Worm (Caenorhabditis elegans) whole organism, mixed stage, embryonic: ENCODE measurements around the gene nhr-181.

Experiments
- ceh-39 ChIP-seq: fragments of 150-350 bp; optimal IDR thresholded peaks from 2 replicates; lab custom pipeline; 2014; ENCODE audit warnings: missing biosample characterization, missing genetic modification characterization
- ceh-43 ChIP-seq: fragments of 200-800 bp; sonication (Bioruptor generic); optimal IDR thresholded peaks from 2 replicates; lab custom pipeline; 2018; ENCODE audit warnings: mild to moderate bottlenecking, missing genetic modification characterization, moderate library complexity, missing compliant biosample characterization
- ces-1 ChIP-seq: fragments of 150-350 bp; optimal IDR thresholded peaks from 2 replicates; lab custom pipeline; 2014; ENCODE audit warnings: missing biosample characterization, missing genetic modification reagents, missing genetic modification characterization
- cnd-1 ChIP-seq: fragments of 200-800 bp; sonication (Bioruptor generic); optimal IDR thresholded peaks from 2 replicates; lab custom pipeline; 2018; ENCODE audit warnings: mild to moderate bottlenecking, missing genetic modification characterization, missing compliant biosample characterization
- elt-3 ChIP-seq: fragments of 150-350 bp; optimal IDR thresholded peaks from 2 replicates; lab custom pipeline; 2014; ENCODE audit warnings: missing biosample characterization, missing genetic modification characterization
- lsy-2 ChIP-seq: fragments of 150-350 bp; optimal IDR thresholded peaks from 2 replicates; lab custom pipeline; 2014; ENCODE audit warnings: missing biosample characterization, missing genetic modification characterization
- sptf-1 ChIP-seq: sonication (generic microtip); optimal IDR thresholded peaks from 2 replicates; lab custom pipeline; 2017; ENCODE audit warnings: mild to moderate bottlenecking, missing genetic modification characterization, moderate library complexity, missing compliant biosample characterization
- zip-8 ChIP-seq: fragments of 150-350 bp; optimal IDR thresholded peaks from 2 replicates; lab custom pipeline; 2014; ENCODE audit warnings: missing biosample characterization, missing genetic modification characterization

DNA sequence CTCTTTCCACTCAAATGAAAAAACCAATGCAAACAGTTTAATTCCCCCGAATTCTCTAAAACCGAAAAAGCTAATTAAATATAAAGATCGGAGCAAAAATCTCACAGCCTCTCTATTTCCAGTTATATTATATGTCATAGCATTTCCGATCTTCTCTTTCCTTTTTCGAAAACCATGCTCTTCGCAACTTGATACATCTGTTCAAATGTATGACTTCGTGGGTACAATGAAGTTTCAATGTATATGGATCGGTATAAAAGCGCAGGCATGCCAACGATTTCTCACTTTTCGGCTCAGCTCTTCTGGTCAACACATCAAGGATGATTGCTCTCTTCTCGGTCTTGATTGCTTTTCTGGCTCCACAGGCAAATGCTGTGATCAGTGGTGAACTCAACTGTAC lies 48.7 kb upstream of the nhr-181 start, which contains the start of gene phat-7:
- TF ChIP-seq elt-3 (tag; lab: Kevin White, UChicago): no peak
- no peak for TF ChIP-seq lsy-2 (tag; lab: Kevin White, UChicago)
- TF ChIP-seq ceh-43 (GFP tag; lab: Kevin White, UChicago): no peak
- no peak for TF ChIP-seq sptf-1
- TF ChIP-seq cnd-1 (tag; lab: Kevin White, UChicago): no peak
- TF ChIP-seq zip-8 (tag; lab: Kevin White, UChicago): no peak
- TF ChIP-seq ceh-39 (tag; lab: Kevin White, UChicago): no peak
- no peak for TF ChIP-seq ces-1
